Fruit fly (Drosophila melanogaster) Kc167 (cell line): Measurements from ENCODE around the gene TSG101.

Source experiments
- Myc ChIP-seq: fragments of >200 bp; optimal IDR thresholded peaks from 2 replicates; lab custom pipeline; 2017; ENCODE audit warnings: missing external identifiers
- Sin3A ChIP-seq: fragments of >200 bp; optimal IDR thresholded peaks from 2 replicates; lab custom pipeline; 2018; ENCODE audit warnings: missing external identifiers
- h ChIP-seq: fragments of >200 bp; optimal IDR thresholded peaks from 3 replicates; lab custom pipeline; 2018; ENCODE audit warnings: missing external identifiers
- insv ChIP-seq: fragments of >200 bp; optimal IDR thresholded peaks from 3 replicates; lab custom pipeline; 2018; ENCODE audit warnings: missing external identifiers
- psq ChIP-seq: fragments of >200 bp; optimal IDR thresholded peaks from 2 replicates; lab custom pipeline; 2017; ENCODE audit warnings: missing external identifiers
- ttk ChIP-seq: sonication (Bioruptor generic); optimal IDR thresholded peaks from 2 replicates; lab custom pipeline; 2017; ENCODE audit warnings: missing external identifiers

Gene TSG101

DNA sequence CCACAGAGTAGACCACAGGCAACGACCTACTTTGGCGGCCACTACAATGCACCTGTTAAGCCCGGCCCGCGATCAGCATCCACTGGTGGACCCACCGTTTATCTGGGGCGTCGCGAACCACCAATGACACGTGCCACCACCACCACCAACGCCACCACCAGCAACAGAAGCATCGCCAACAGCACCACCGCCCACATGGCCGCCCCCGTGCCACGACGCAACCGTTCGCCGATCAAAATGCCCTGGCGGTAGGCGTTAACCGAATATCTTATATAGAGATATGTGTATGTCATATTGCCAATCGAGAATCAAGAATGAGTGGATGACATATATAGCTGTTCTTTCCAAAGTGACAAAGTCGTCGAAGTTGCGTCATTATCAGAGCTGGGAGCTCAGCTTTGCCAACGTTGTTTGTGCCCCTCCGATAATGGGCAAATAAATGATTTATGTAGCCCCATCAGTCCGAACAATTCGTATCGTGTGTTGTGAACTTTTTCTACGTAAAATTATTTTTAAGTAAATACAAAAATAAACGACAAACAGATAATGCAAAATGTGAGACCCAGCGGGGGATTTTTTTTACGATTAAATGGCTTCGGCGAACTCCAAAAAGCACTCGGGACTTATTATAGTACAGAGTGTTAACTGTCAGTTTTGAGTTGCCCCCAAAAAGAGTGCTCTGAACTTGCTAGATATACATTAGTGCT, 36.9 kb downstream of the TSG101 start:
- TF ChIP-seq insv (lab: Kevin White, UChicago), result no peak
- no peak for TF ChIP-seq psq

- TF ChIP-seq ttk (lab: Kevin White, UChicago), result no peak
- no peak for TF ChIP-seq insv (lab: Kevin White, UChicago)
- no peak for TF ChIP-seq Sin3A (lab: Kevin White, UChicago)
- TF ChIP-seq psq, result no peak
- no peak for TF ChIP-seq Myc
Observed at dm6 chr3L:16881097-16881496, 39.0 kb downstream of the TSG101 start.

dm6 chr3L:16884037-16884436, 41.9 kb downstream of the TSG101 start:
- no peak for TF ChIP-seq psq
- no peak for TF ChIP-seq h (lab: Kevin White, UChicago)
- no peak for TF ChIP-seq insv (lab: Kevin White, UChicago)
- no peak for TF ChIP-seq Sin3A (lab: Kevin White, UChicago)
- no peak for TF ChIP-seq Myc
- no peak for TF ChIP-seq ttk (lab: Kevin White, UChicago)

DNA sequence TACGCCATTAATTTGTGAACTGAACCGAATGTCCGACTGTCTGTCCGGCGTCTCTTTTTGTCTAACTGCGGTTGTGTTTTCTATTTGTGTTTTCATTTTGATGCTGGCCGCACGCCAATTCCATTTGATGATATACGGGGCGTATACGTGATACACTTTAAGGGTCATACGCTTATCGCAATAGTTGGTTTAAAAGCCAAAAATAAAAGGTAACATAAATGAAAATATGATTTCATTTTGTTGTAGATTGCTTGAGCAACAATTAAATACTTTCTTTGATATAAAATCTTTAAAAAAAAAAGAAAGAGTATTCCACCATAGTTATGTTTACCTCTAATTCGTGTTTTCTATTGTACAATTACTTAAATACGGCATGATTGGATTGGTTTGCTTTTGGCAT, 42.9 kb downstream of the TSG101 start:
- TF ChIP-seq h (lab: Kevin White, UChicago) (no peak), Sin3A (lab: Kevin White, UChicago) (no peak), ttk (lab: Kevin White, UChicago) (no peak), psq (no peak), Myc (no peak), insv (lab: Kevin White, UChicago) (no peak)

DNA sequence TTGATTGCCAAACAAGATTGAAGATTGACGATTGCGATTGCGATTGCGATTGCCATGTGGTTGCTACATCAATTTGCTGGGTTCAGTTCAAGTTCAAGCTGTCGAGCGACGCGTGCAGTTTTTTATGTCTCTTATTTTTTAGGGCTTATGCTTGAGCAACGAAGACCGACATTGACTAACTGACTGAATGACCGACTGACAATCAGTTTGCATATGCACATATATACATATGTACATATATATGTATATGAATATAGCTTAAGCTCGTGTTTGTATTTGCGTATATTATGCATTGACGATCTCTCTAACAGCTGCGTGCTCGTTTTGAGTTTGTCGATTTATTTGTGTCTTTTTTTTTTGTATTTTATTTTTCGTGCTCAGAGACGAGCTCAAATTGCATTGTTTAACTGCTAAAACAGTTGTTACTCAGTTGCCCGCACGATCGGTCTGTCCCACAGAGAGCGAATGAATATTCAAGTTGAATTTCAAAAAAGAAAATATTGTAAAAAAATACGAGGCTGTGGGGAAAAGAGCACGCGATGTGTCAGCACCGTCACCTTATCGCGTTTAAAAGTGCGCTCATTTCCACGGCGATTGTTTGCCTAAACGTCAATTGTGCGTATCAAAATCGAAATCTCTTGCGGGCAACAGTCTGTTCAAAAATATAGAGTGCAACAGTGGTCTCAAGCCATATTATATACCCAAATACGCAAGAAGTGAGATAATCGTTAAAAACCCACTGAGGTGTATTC, 44.3 kb downstream of the TSG101 start:
- TF ChIP-seq Myc (no peak), insv (lab: Kevin White, UChicago) (no peak), h (lab: Kevin White, UChicago) (no peak), psq (no peak), Sin3A (lab: Kevin White, UChicago) (no peak), ttk (lab: Kevin White, UChicago) (no peak)

DNA sequence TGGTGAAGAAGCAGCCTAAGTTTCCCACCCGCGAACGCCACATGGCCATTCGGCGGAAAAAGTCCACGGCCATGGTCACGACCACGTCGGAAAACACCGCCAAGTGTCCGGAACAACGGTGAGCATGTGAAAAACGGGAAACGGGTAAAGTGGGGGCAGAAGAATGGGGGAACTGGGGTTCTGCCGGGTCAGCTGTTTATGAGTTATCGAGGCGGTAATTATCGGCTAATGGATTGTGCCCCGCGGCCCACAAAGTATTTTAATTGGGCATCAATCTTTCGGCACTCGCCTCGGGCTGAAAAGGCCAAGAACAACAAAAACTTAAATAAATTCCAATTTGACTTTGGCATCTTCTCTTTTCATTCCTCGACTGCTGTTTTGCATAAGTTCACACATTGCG, 45.2 kb downstream of the TSG101 start:
- TF ChIP-seq Sin3A (lab: Kevin White, UChicago), result no peak
- TF ChIP-seq psq, result no peak
- no peak for TF ChIP-seq ttk (lab: Kevin White, UChicago)

dm6 chr3L:16889545-16889944, 47.5 kb downstream of the TSG101 start:
- TF ChIP-seq h (lab: Kevin White, UChicago) (no peak), insv (lab: Kevin White, UChicago) (no peak), Sin3A (lab: Kevin White, UChicago) (no peak), psq (no peak), Myc (no peak)

- TF ChIP-seq ttk (lab: Kevin White, UChicago) (no peak), insv (lab: Kevin White, UChicago) (no peak), psq (no peak), Myc (no peak), Sin3A (lab: Kevin White, UChicago) (no peak), h (lab: Kevin White, UChicago) (no peak)
Observed at dm6 chr3L:16890650-16891336, 48.7 kb downstream of the TSG101 start.

DNA sequence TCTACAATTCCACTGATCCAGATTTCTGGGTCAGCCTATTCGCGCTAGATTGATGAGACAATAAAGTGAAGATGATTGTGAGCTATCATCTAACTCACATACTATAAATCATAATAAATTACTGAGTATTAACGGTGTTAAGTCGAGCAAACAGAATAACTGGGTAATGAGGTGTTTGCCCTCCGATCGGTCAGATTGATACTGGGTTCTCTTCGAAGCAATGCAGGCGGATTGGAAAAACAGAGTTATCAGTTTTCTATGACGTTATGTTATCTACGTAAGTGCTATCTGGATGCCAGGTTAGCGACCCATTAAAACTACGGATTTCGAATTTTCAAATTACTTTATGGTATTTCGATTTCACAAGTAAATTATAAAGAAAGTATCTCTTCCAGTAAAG, 49.8 kb downstream of the TSG101 start:
- TF ChIP-seq h (lab: Kevin White, UChicago) (no peak), ttk (lab: Kevin White, UChicago) (no peak), Myc (no peak), psq (no peak), Sin3A (lab: Kevin White, UChicago) (no peak), insv (lab: Kevin White, UChicago) (no peak)

DNA sequence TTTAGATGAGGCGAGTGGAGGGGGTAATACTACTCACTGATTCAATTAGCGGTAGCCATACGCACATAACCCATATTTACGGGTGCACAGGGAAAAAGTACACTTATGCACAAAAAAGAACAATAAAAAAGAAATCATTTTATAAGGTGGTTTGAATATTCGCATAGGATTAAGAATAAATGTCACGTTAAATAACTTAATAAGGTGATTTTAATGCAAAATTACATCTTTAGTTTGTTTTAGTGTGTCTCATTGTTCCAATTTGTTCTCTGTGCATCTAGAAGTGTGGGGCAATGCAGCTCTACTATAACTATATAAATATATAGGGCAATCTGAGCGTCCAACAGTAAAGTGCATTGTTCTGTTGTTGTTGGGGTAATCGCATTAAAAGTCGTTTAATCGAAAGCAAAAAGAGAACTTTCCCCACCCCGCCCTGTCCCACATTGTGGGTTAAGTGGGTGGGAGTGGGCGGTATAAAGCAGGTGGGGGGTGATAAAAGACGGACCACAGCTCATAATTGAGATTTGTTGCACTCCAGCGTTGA, 50.7 kb downstream of the TSG101 start:
- TF ChIP-seq psq, result no peak
- TF ChIP-seq Sin3A (lab: Kevin White, UChicago), result no peak
- no peak for TF ChIP-seq ttk (lab: Kevin White, UChicago)
- TF ChIP-seq Myc, result no peak
- no peak for TF ChIP-seq insv (lab: Kevin White, UChicago)
- TF ChIP-seq h (lab: Kevin White, UChicago), result no peak

DNA sequence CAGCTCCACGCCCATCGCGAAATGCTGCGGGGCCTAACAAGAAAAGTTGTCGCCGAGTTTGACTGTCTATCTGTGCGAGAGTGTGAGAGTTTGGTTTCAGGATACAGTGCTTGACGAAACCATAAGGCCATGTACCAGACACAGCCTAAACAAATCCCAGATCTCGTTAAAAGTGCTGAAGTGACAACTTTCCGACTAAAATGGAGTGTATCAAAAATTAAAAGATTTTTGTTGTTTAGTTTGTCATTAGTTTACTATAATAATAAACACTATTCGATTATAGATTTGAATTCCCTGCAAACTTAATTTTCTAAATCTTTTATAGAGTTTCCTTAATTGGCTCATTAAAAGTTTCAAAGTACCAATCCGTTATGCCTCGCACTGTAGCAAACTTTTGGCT, 51.6 kb downstream of the TSG101 start:
- TF ChIP-seq Sin3A (lab: Kevin White, UChicago) (no peak), ttk (lab: Kevin White, UChicago) (no peak), h (lab: Kevin White, UChicago) (no peak), insv (lab: Kevin White, UChicago) (no peak), Myc (no peak), psq (no peak)
